Worm (Caenorhabditis elegans) whole organism, L2 larva: ENCODE data around the gene let-721.

Source experiments
- F13H6.1 ChIP-seq: sonication (generic microtip); optimal IDR thresholded peaks from 2 replicates; lab custom pipeline; 2016; ENCODE audit warnings: missing genetic modification characterization, missing compliant biosample characterization
- R02D3.7 ChIP-seq: fragments of 150-350 bp; optimal IDR thresholded peaks from 2 replicates; lab custom pipeline; 2014; ENCODE audit warnings: missing biosample characterization, missing genetic modification characterization
- ZK546.5 ChIP-seq: sonication (generic microtip); optimal IDR thresholded peaks from 2 replicates; lab custom pipeline; 2017; ENCODE audit warnings: missing biosample characterization, missing genetic modification characterization
- blmp-1 ChIP-seq: sonication (generic microtip); optimal IDR thresholded peaks from 2 replicates; lab custom pipeline; 2017; ENCODE audit warnings: missing genetic modification characterization, mild to moderate bottlenecking, missing compliant biosample characterization, antibody characterized with exemption, moderate library complexity; ENCODE audit not compliant: insufficient read depth
- lin-13 ChIP-seq: fragments of 150-350 bp; optimal IDR thresholded peaks from 2 replicates; lab custom pipeline; 2014; ENCODE audit warnings: missing biosample characterization, missing genetic modification reagents, missing genetic modification characterization
- mdl-1 ChIP-seq, 2 experiments: fragments of 150-350 bp in 1 of 2; sonication (generic microtip) in 1 of 2; optimal IDR thresholded peaks; 2 replicates each; lab custom pipeline; 2017; ENCODE audit warnings: missing biosample characterization in 2 of 2, missing genetic modification characterization in 2 of 2
- nhr-23 ChIP-seq: fragments of 150-350 bp; optimal IDR thresholded peaks from 2 replicates; lab custom pipeline; 2014; ENCODE audit warnings: missing biosample characterization, missing genetic modification reagents, missing genetic modification characterization
- nhr-237 ChIP-seq: fragments of 150-350 bp; optimal IDR thresholded peaks from 2 replicates; lab custom pipeline; 2014; ENCODE audit warnings: missing biosample characterization, missing genetic modification characterization
- nhr-25 ChIP-seq: fragments of 150-350 bp; sonication (generic microtip); optimal IDR thresholded peaks from 3 replicates; lab custom pipeline; 2014; ENCODE audit warnings: missing biosample characterization, missing genetic modification characterization
- unc-62 ChIP-seq: fragments of 150-350 bp; optimal IDR thresholded peaks from 2 replicates; lab custom pipeline; 2014; ENCODE audit warnings: missing biosample characterization, missing genetic modification reagents, missing genetic modification characterization

DNA sequence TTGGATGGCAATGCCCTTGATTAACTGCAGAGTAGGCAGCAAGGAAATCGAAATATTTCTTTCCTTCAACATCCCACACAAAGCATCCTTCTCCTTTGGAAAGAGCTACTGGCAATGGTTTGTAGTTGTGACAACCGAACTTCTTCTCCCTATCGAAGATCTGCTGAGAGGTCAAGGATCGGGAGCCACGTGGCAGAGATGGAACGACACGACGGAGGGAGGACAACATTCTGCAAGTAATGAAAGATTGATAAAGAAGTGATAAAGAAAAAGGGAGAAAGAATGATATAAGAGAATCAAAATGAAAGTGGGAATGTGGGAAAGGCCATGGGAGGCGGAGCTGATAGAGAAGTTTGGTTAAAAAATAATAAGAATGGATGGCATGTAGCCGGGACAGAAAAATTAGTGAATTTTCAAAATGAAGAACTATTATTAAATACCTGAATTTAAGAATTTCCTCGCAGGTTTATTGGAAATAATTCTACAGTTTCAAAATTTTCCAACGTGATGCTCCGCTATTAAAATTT, 50.9 kb downstream of the let-721 start, which contains the start of gene oatr-1:
- TF ChIP-seq blmp-1 (tag; lab: Kevin White, UChicago) (no peak), R02D3.7 (tag; lab: Kevin White, UChicago) (no peak), unc-62 (GFP tag; lab: Kevin White, UChicago) (no peak), F13H6.1 (tag; lab: Kevin White, UChicago) (no peak), mdl-1 (tag; optimal IDR thresholded peaks at IDR 0.05; lab: Kevin White, UChicago) (peak in 1 of 2 experiments; percentile 2), nhr-237 (tag; lab: Kevin White, UChicago) (no peak), lin-13 (GFP tag; lab: Kevin White, UChicago) (no peak), nhr-23 (no peak), nhr-25 (no peak), ZK546.5 (tag; lab: Kevin White, UChicago) (no peak)
